Fruit fly (Drosophila melanogaster) whole organism: Measurements from ENCODE around the gene CG13314.

Experiments
- CG8478 ChIP-seq: fragments of >200 bp; optimal IDR thresholded peaks from 2 replicates; lab custom pipeline; 2018; ENCODE audit warnings: inconsistent platforms
- Dll ChIP-seq: fragments of >200 bp; optimal IDR thresholded peaks from 2 replicates; lab custom pipeline; 2017
- pan ChIP-seq: fragments of >200 bp; optimal IDR thresholded peaks from 2 replicates; lab custom pipeline; 2017
- psq ChIP-seq: fragments of >200 bp; optimal IDR thresholded peaks from 2 replicates; lab custom pipeline; 2017

DNA sequence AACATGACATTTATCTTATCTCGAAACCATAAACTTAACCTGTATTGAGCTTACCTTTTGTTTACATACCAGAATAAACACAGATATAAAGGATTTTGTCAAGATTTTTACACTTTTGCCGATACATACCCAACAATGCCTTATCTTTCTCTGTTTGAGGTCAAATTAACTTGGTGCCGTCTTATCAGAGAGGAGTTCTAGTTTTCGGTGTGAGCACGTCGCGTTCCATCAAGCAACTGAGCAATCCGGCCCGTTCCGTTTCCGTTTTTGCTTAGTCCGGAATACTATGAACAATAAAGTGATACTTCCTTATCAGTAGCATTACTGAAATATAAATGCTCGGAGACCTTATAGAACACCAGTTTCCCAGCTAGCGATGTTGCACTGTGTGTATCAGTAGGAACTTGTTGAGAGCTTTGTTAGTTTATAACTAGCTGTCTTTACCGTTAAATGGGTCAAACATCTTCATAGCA, 4.3 kb downstream of the CG13314 start, which contains the start of gene Galk:
- TF ChIP-seq psq (lab: Kevin White, UChicago): no peak
- no peak for TF ChIP-seq CG8478 (lab: Kevin White, UChicago)
- TF ChIP-seq Dll: no peak
- TF ChIP-seq pan: no peak
